Worm (Caenorhabditis elegans): ENCODE measurements around the gene ifc-1.

DNA sequence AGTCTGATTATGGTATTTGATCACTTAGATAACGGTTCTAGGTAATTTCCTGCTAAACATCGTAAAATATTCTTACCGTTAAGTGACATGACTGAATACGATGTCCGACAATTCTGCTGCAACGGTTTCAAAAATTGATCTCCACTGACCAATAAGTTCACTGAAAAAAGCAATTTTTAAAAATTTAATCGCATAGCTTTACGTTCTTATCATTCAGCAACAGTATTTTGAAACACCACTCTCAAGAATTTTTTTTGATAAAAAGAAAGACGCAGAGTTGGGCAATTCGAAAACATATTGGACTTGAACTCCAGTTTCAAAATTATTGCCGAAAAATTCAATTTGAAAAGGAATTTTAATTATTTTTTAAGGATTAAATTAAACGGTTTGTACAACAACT is 46.4 kb downstream of the ifc-1 start, which contains the start of gene C31B8.12:
- TF ChIP-seq dao-5 (tag; optimal IDR thresholded peaks at IDR 0.05) (no peak), him-1 (tag; optimal IDR thresholded peaks at IDR 0.05) (no peak), W03F9.2 (tag; optimal IDR thresholded peaks at IDR 0.05) (no peak)
